Worm (Caenorhabditis elegans) whole organism, L4 larva: ENCODE results near the gene pgph-2.

Experiments
- F49E8.2 ChIP-seq: sonication (generic microtip); optimal IDR thresholded peaks from 2 replicates; lab custom pipeline; 2016; ENCODE audit warnings: missing compliant biosample characterization, mild to moderate bottlenecking, missing genetic modification characterization, borderline replicate concordance
- T20F7.1 ChIP-seq: fragments of 200-800 bp; sonication (Bioruptor generic); optimal IDR thresholded peaks from 2 replicates; lab custom pipeline; 2018; ENCODE audit warnings: mild to moderate bottlenecking, missing genetic modification characterization, missing compliant biosample characterization
- Y105C5A.15 ChIP-seq: fragments of 200-800 bp; sonication (Bioruptor generic); IDR thresholded peaks from 2 replicates; pipeline ENCODE4 v1.3.6; 2022; ENCODE audit warnings: missing genetic modification characterization, missing compliant biosample characterization
- Y5F2A.4 ChIP-seq: fragments of 200-800 bp; sonication (Bioruptor generic); optimal IDR thresholded peaks from 2 replicates; lab custom pipeline; 2018; ENCODE audit warnings: mild to moderate bottlenecking, missing genetic modification characterization, missing compliant biosample characterization
- Y75B8A.6 ChIP-seq: fragments of 200-800 bp; sonication (Bioruptor generic); IDR thresholded peaks from 2 replicates; pipeline ENCODE4 v1.3.6; 2022; ENCODE audit warnings: missing genetic modification reagents, missing genetic modification characterization, missing compliant biosample characterization
- ZK337.2 ChIP-seq: fragments of 200-800 bp; sonication (Bioruptor generic); IDR thresholded peaks from 2 replicates; pipeline ENCODE4 v1.3.6; 2022; ENCODE audit warnings: missing genetic modification reagents, missing genetic modification characterization, missing compliant biosample characterization
- ceh-20 ChIP-seq: fragments of 200-800 bp; sonication (Bioruptor generic); IDR thresholded peaks from 2 replicates; pipeline ENCODE4 v1.3.6; 2022; ENCODE audit warnings: missing genetic modification reagents, missing genetic modification characterization, missing compliant biosample characterization
- ceh-28 ChIP-seq: fragments of 150-350 bp; optimal IDR thresholded peaks from 2 replicates; lab custom pipeline; 2014; ENCODE audit warnings: missing biosample characterization, missing genetic modification reagents, missing genetic modification characterization
- ceh-32 ChIP-seq: sonication (generic microtip); optimal IDR thresholded peaks from 2 replicates; lab custom pipeline; 2016; ENCODE audit warnings: mild to moderate bottlenecking, missing genetic modification characterization, missing compliant biosample characterization; ENCODE audit not compliant: poor library complexity
- ceh-44 ChIP-seq: fragments of 200-800 bp; sonication (Bioruptor generic); IDR thresholded peaks from 2 replicates; pipeline ENCODE4 v1.3.6; 2022; ENCODE audit warnings: missing genetic modification reagents, missing genetic modification characterization, missing compliant biosample characterization
- ceh-62 ChIP-seq: sonication (generic microtip); optimal IDR thresholded peaks from 2 replicates; lab custom pipeline; 2017; ENCODE audit warnings: missing biosample characterization, missing genetic modification characterization
- ceh-82 ChIP-seq: sonication (generic microtip); optimal IDR thresholded peaks from 2 replicates; lab custom pipeline; 2017; ENCODE audit warnings: missing biosample characterization, missing genetic modification characterization
- cey-2 ChIP-seq: sonication (generic microtip); optimal IDR thresholded peaks from 3 replicates; lab custom pipeline; 2017; ENCODE audit warnings: missing genetic modification characterization, mild to moderate bottlenecking, missing compliant biosample characterization, antibody characterized with exemption, borderline replicate concordance; ENCODE audit not compliant: insufficient read depth
- ctbp-1 ChIP-seq: fragments of 200-800 bp; sonication (Bioruptor generic); IDR thresholded peaks from 2 replicates; pipeline ENCODE4 v1.3.6; 2022; ENCODE audit warnings: missing genetic modification reagents, missing genetic modification characterization, missing compliant biosample characterization
- daf-16 ChIP-seq, 3 experiments: sonication (generic microtip); optimal IDR thresholded peaks; 2 replicates each; lab custom pipeline; 2016 to 2017; ENCODE audit warnings: missing genetic modification characterization in 3 of 3, missing genetic modification reagents in 3 of 3, mild to moderate bottlenecking in 2 of 3, missing compliant biosample characterization in 2 of 3, missing biosample characterization in 1 of 3, moderate library complexity in 1 of 3
- daf-8 ChIP-seq: fragments of 200-800 bp; sonication (Bioruptor generic); IDR thresholded peaks from 2 replicates; pipeline ENCODE4 v1.3.6; 2022; ENCODE audit warnings: missing genetic modification characterization, missing compliant biosample characterization
- dve-1 ChIP-seq: sonication (generic microtip); optimal IDR thresholded peaks from 2 replicates; lab custom pipeline; 2017; ENCODE audit warnings: antibody characterized with exemption, mild to moderate bottlenecking, missing genetic modification characterization, missing compliant biosample characterization; ENCODE audit not compliant: insufficient read depth
- fkh-10 ChIP-seq: fragments of 150-350 bp; optimal IDR thresholded peaks from 2 replicates; lab custom pipeline; 2014; ENCODE audit warnings: missing biosample characterization, missing genetic modification reagents, missing genetic modification characterization
- gei-8 ChIP-seq: fragments of 200-800 bp; sonication (Bioruptor generic); optimal IDR thresholded peaks from 2 replicates; lab custom pipeline; 2018; ENCODE audit warnings: mild to moderate bottlenecking, missing genetic modification characterization, missing compliant biosample characterization
- hif-1 ChIP-seq, 2 experiments: sonication (generic microtip); optimal IDR thresholded peaks; 2 replicates each; lab custom pipeline; 2016 to 2017; ENCODE audit warnings: missing compliant biosample characterization in 2 of 2, missing genetic modification characterization in 2 of 2, missing genetic modification reagents in 2 of 2, missing genotype in 2 of 2, mild to moderate bottlenecking in 1 of 2
- hlh-11 ChIP-seq: fragments of 200-800 bp; sonication (Bioruptor generic); optimal IDR thresholded peaks from 2 replicates; lab custom pipeline; 2018; ENCODE audit warnings: mild to moderate bottlenecking, missing genetic modification characterization, missing compliant biosample characterization
- hlh-30 ChIP-seq: sonication (generic microtip); optimal IDR thresholded peaks from 2 replicates; lab custom pipeline; 2017; ENCODE audit warnings: antibody characterized with exemption, mild to moderate bottlenecking, missing genetic modification characterization, missing compliant biosample characterization; ENCODE audit not compliant: insufficient read depth
- lin-13 ChIP-seq: fragments of 150-350 bp; optimal IDR thresholded peaks from 2 replicates; lab custom pipeline; 2014; ENCODE audit warnings: missing biosample characterization, missing genetic modification reagents, missing genetic modification characterization
- lin-38 ChIP-seq: fragments of 200-800 bp; sonication (Bioruptor generic); IDR thresholded peaks from 2 replicates; pipeline ENCODE4 v1.3.6; 2022; ENCODE audit warnings: missing genetic modification reagents, missing genetic modification characterization, missing compliant biosample characterization
- lin-39 ChIP-seq: fragments of 150-350 bp; optimal IDR thresholded peaks from 2 replicates; lab custom pipeline; 2014; ENCODE audit warnings: missing biosample characterization, missing genetic modification reagents, missing genetic modification characterization
- lsy-2 ChIP-seq, 2 experiments: fragments of 150-350 bp in 1 of 2; sonication (generic microtip) in 1 of 2; optimal IDR thresholded peaks; 2 replicates each; lab custom pipeline; 2014 to 2017; ENCODE audit warnings: missing biosample characterization in 2 of 2, missing genetic modification characterization in 2 of 2
- madf-5 ChIP-seq, 2 experiments: fragments of 200-800 bp; sonication (Bioruptor generic); IDR thresholded peaks; 2 replicates each; pipeline ENCODE4 v1.3.6; 2022; ENCODE audit warnings: missing compliant biosample characterization in 2 of 2, missing genetic modification characterization in 2 of 2
- madf-9 ChIP-seq: fragments of 200-800 bp; sonication (Bioruptor generic); conservative IDR thresholded peaks from 2 replicates; pipeline ENCODE4 v1.3.6; 2022; ENCODE audit warnings: missing genetic modification reagents, missing genetic modification characterization, missing compliant biosample characterization
- mdl-1 ChIP-seq, 2 experiments: fragments of 150-350 bp in 1 of 2; sonication (generic microtip) in 1 of 2; optimal IDR thresholded peaks; 2 replicates each; lab custom pipeline; 2014 to 2017; ENCODE audit warnings: missing biosample characterization in 2 of 2, missing genetic modification characterization in 2 of 2
- nhr-10 ChIP-seq: fragments of 150-350 bp; optimal IDR thresholded peaks from 2 replicates; lab custom pipeline; 2014; ENCODE audit warnings: missing biosample characterization, missing genetic modification characterization
- nhr-11 ChIP-seq: fragments of 150-350 bp; optimal IDR thresholded peaks from 2 replicates; lab custom pipeline; 2014; ENCODE audit warnings: missing biosample characterization, missing genetic modification characterization
- nhr-25 ChIP-seq: sonication (generic microtip); optimal IDR thresholded peaks from 2 replicates; lab custom pipeline; 2017; ENCODE audit warnings: missing genetic modification characterization, mild to moderate bottlenecking, missing compliant biosample characterization, antibody characterized with exemption, moderate library complexity, borderline replicate concordance; ENCODE audit not compliant: insufficient read depth
- nhr-28 ChIP-seq: fragments of 150-350 bp; optimal IDR thresholded peaks from 2 replicates; lab custom pipeline; 2014; ENCODE audit warnings: missing biosample characterization, missing genetic modification characterization
- nhr-41 ChIP-seq: fragments of 200-800 bp; sonication (Bioruptor generic); IDR thresholded peaks from 2 replicates; pipeline ENCODE4 v1.3.6; 2022; ENCODE audit warnings: missing genetic modification reagents, missing genetic modification characterization, missing compliant biosample characterization
- nhr-76 ChIP-seq: fragments of 150-350 bp; optimal IDR thresholded peaks from 2 replicates; lab custom pipeline; 2014; ENCODE audit warnings: missing biosample characterization, missing genetic modification characterization
- nhr-77 ChIP-seq: fragments of 150-350 bp; optimal IDR thresholded peaks from 2 replicates; lab custom pipeline; 2014; ENCODE audit warnings: missing biosample characterization, missing genetic modification characterization
- php-3 ChIP-seq: fragments of 200-800 bp; sonication (Bioruptor generic); IDR thresholded peaks from 2 replicates; pipeline ENCODE4 v1.3.6; 2022; ENCODE audit warnings: missing genetic modification reagents, missing genetic modification characterization, missing compliant biosample characterization
- pqm-1 ChIP-seq: sonication (generic microtip); optimal IDR thresholded peaks from 2 replicates; lab custom pipeline; 2017; ENCODE audit warnings: missing biosample characterization, missing genetic modification characterization
- sdz-12 ChIP-seq: fragments of 200-800 bp; sonication (Bioruptor generic); optimal IDR thresholded peaks from 2 replicates; lab custom pipeline; 2018; ENCODE audit warnings: mild to moderate bottlenecking, missing genetic modification characterization, missing compliant biosample characterization
- snpc-1.2 ChIP-seq: fragments of 200-800 bp; sonication (Bioruptor generic); IDR thresholded peaks from 2 replicates; pipeline ENCODE4 v1.3.6; 2022; ENCODE audit warnings: missing genetic modification reagents, missing genetic modification characterization, missing compliant biosample characterization
- tra-1 ChIP-seq: fragments of 200-800 bp; sonication (Bioruptor generic); IDR thresholded peaks from 2 replicates; pipeline ENCODE4 v1.3.6; 2022; ENCODE audit warnings: missing genetic modification reagents, missing genetic modification characterization, missing compliant biosample characterization
- unc-130 ChIP-seq: sonication (generic microtip); optimal IDR thresholded peaks from 2 replicates; lab custom pipeline; 2016; ENCODE audit warnings: missing genetic modification reagents, missing genetic modification characterization, missing compliant biosample characterization
- unc-62 ChIP-seq, 3 experiments: fragments of 150-350 bp in 1 of 3; sonication (generic microtip); optimal IDR thresholded peaks in 2 of 3; peaks in 1 of 3; 1 replicate in 1 of 3; 2 replicates in 2 of 3; lab custom pipeline; 2014 to 2017; ENCODE audit warnings: missing biosample characterization in 3 of 3, missing genetic modification characterization in 3 of 3, missing genetic modification reagents in 3 of 3, missing genotype in 1 of 3
- zag-1 ChIP-seq: fragments of 150-350 bp; optimal IDR thresholded peaks from 2 replicates; lab custom pipeline; 2014; ENCODE audit warnings: missing biosample characterization, missing genetic modification characterization
- zfp-3 ChIP-seq: fragments of 200-800 bp; sonication (Bioruptor generic); conservative IDR thresholded peaks from 2 replicates; pipeline ENCODE4 v1.3.6; 2022; ENCODE audit warnings: missing genetic modification reagents, missing genetic modification characterization, missing compliant biosample characterization
- zip-11 ChIP-seq: fragments of 200-800 bp; sonication (Bioruptor generic); IDR thresholded peaks from 2 replicates; pipeline ENCODE4 v1.3.6; 2022; ENCODE audit warnings: missing genetic modification characterization, missing compliant biosample characterization
- zip-2 ChIP-seq: fragments of 150-350 bp; optimal IDR thresholded peaks from 2 replicates; lab custom pipeline; 2014; ENCODE audit warnings: missing biosample characterization, missing genetic modification characterization
- ztf-7 ChIP-seq: fragments of 150-350 bp; optimal IDR thresholded peaks from 2 replicates; lab custom pipeline; 2014; ENCODE audit warnings: missing biosample characterization, missing genetic modification characterization

The pgph-2 gene

ce11 chrV:5763787-5764186 lies 1.1 kb upstream of the pgph-2 start, which contains the start of gene pgph-3 (continued):
- TF ChIP-seq ztf-7 (peak; percentile 65), nhr-77 (tag; lab: Kevin White, UChicago) (peak; percentile 85), hlh-30 (peak; percentile 84), fkh-10 (GFP tag; lab: Kevin White, UChicago) (no peak), php-3 (peak; percentile 84), hif-1 (tag; optimal IDR thresholded peaks at IDR 0.05; lab: Kevin White, UChicago) (peak in 1 of 2 experiments; percentile 41), ceh-32 (no peak), lsy-2 (tag; optimal IDR thresholded peaks at IDR 0.05; lab: Kevin White, UChicago) (peak in 1 of 2 experiments; percentile 75), gei-8 (GFP tag; lab: Kevin White, UChicago) (peak; percentile 7), tra-1 (GFP tag; lab: Robert Waterston, UW) (peak; percentile 67; the same call in 1 of the 2 replicates), madf-9 (0 out of 2 replicates have a peak, but pooled peaks have one; percentile 16), mdl-1 (tag; optimal IDR thresholded peaks at IDR 0.05; lab: Kevin White, UChicago) (peak; percentile 75 to 94), nhr-28 (tag; lab: Kevin White, UChicago) (peak; percentile 89), unc-130 (no peak), lin-13 (GFP tag; lab: Kevin White, UChicago) (no peak), T20F7.1 (GFP tag; lab: Kevin White, UChicago) (peak; percentile 46), ceh-20 (GFP tag; lab: Robert Waterston, UW) (peak; percentile 75), nhr-11 (tag; lab: Kevin White, UChicago) (peak; percentile 32), daf-16 (GFP tag; optimal IDR thresholded peaks at IDR 0.05; lab: Kevin White, UChicago) (peak; percentile 10 to 66), daf-16 (tag; optimal IDR thresholded peaks at IDR 0.05; lab: Kevin White, UChicago) (peak; percentile 85), nhr-10 (tag; lab: Kevin White, UChicago) (peak; percentile 60), unc-62 (GFP tag; optimal IDR thresholded peaks at IDR 0.05 in 1 of 2; lab: Kevin White, UChicago) (no peak), unc-62 (tag; optimal IDR thresholded peaks at IDR 0.05; lab: Kevin White, UChicago) (no peak), zip-11 (GFP tag; lab: Robert Waterston, UW) (no peak), dve-1 (tag; lab: Kevin White, UChicago) (peak; percentile 94), pqm-1 (peak; percentile 59), nhr-76 (tag; lab: Kevin White, UChicago) (peak; percentile 69), zip-2 (peak; percentile 19), ceh-82 (tag; lab: Kevin White, UChicago) (no peak), ceh-28 (tag; lab: Kevin White, UChicago) (no peak), madf-5 (GFP tag; IDR thresholded peaks at IDR 0.05; lab: Robert Waterston, UW) (no peak), Y5F2A.4 (no peak), hlh-11 (tag; lab: Kevin White, UChicago) (peak; percentile 97), lin-38 (GFP tag; lab: Robert Waterston, UW) (peak; percentile 38), ceh-62 (no peak)

ce11 chrV:5768292-5768695 lies 3.4 kb downstream of the pgph-2 start:
- TF ChIP-seq madf-9 = no peak
- TF ChIP-seq zag-1 (tag; lab: Kevin White, UChicago) = no peak
- TF ChIP-seq ceh-32 = no peak
- peak; percentile 18 for TF ChIP-seq zip-2
- no peak for TF ChIP-seq ZK337.2 (GFP tag; lab: Robert Waterston, UW)
- no peak for TF ChIP-seq Y75B8A.6 (GFP tag; lab: Robert Waterston, UW)
- TF ChIP-seq php-3 = peak; percentile 61; the same call in 1 of the 2 replicates
- no peak for TF ChIP-seq zip-11 (GFP tag; lab: Robert Waterston, UW)
- no peak for TF ChIP-seq ceh-44 (GFP tag; lab: Robert Waterston, UW)
- TF ChIP-seq Y5F2A.4 = no peak
- TF ChIP-seq zfp-3 = no peak
- no peak for TF ChIP-seq daf-8 (GFP tag; lab: Robert Waterston, UW)
- no peak for TF ChIP-seq nhr-41
- no peak for TF ChIP-seq ctbp-1 (GFP tag; lab: Robert Waterston, UW)
- peak; percentile 88 to 91 for TF ChIP-seq mdl-1 (tag; optimal IDR thresholded peaks at IDR 0.05; lab: Kevin White, UChicago)
- TF ChIP-seq cey-2 = peak; percentile 93
- no peak for TF ChIP-seq lin-39 (tag; lab: Kevin White, UChicago)
- peak; percentile 64 for TF ChIP-seq nhr-25
- TF ChIP-seq snpc-1.2 (GFP tag; lab: Robert Waterston, UW) = no peak
- no peak for TF ChIP-seq ceh-82 (tag; lab: Kevin White, UChicago)
- no peak for TF ChIP-seq F49E8.2 (tag; lab: Kevin White, UChicago)
- TF ChIP-seq sdz-12 (GFP tag; lab: Kevin White, UChicago) = no peak
- no peak for TF ChIP-seq Y105C5A.15 (GFP tag; lab: Robert Waterston, UW)
